Worm (Caenorhabditis elegans) whole organism, L4 larva: ENCODE data around the gene nhr-4.
A peak's percentile ranks its signal among the peaks of the same experiment; 100 is the strongest.

ENCODE experiments used
- D1046.2 ChIP-seq: fragments of 200-800 bp; sonication (Bioruptor generic); IDR thresholded peaks from 2 replicates; pipeline ENCODE4 v1.3.6; 2022; ENCODE audit warnings: missing genetic modification characterization, missing compliant biosample characterization
- F26F4.8 ChIP-seq: fragments of 200-800 bp; sonication (Bioruptor generic); conservative IDR thresholded peaks from 2 replicates; pipeline ENCODE4 v1.3.6; 2022; ENCODE audit warnings: missing genetic modification characterization, missing compliant biosample characterization
- T20F7.1 ChIP-seq: fragments of 200-800 bp; sonication (Bioruptor generic); optimal IDR thresholded peaks from 2 replicates; lab custom pipeline; 2018; ENCODE audit warnings: mild to moderate bottlenecking, missing genetic modification characterization, missing compliant biosample characterization
- T26A8.4 ChIP-seq: fragments of 200-800 bp; sonication (Bioruptor generic); IDR thresholded peaks from 2 replicates; pipeline ENCODE4 v1.3.6; 2022; ENCODE audit warnings: missing genetic modification characterization, missing compliant biosample characterization
- Y105C5A.15 ChIP-seq: fragments of 200-800 bp; sonication (Bioruptor generic); IDR thresholded peaks from 2 replicates; pipeline ENCODE4 v1.3.6; 2022; ENCODE audit warnings: missing genetic modification characterization, missing compliant biosample characterization
- ZK337.2 ChIP-seq: fragments of 200-800 bp; sonication (Bioruptor generic); IDR thresholded peaks from 2 replicates; pipeline ENCODE4 v1.3.6; 2022; ENCODE audit warnings: missing genetic modification reagents, missing genetic modification characterization, missing compliant biosample characterization
- aly-2 ChIP-seq: sonication (generic microtip); optimal IDR thresholded peaks from 2 replicates; lab custom pipeline; 2018; ENCODE audit warnings: missing biosample characterization, missing genetic modification characterization
- ama-1 ChIP-seq: fragments of 150-350 bp; optimal IDR thresholded peaks from 2 replicates; lab custom pipeline; 2014; ENCODE audit warnings: inconsistent platforms, mixed read lengths
- arid-1 ChIP-seq: fragments of 200-800 bp; sonication (Bioruptor generic); conservative IDR thresholded peaks from 2 replicates; pipeline ENCODE4 v1.3.6; 2022; ENCODE audit warnings: missing genetic modification reagents, missing genetic modification characterization, missing compliant biosample characterization
- attf-4 ChIP-seq: sonication (generic microtip); optimal IDR thresholded peaks from 3 replicates; lab custom pipeline; 2017; ENCODE audit warnings: missing biosample characterization, missing genetic modification characterization
- ceh-32 ChIP-seq: sonication (generic microtip); optimal IDR thresholded peaks from 2 replicates; lab custom pipeline; 2016; ENCODE audit warnings: mild to moderate bottlenecking, missing genetic modification characterization, missing compliant biosample characterization; ENCODE audit not compliant: poor library complexity
- ceh-82 ChIP-seq: sonication (generic microtip); optimal IDR thresholded peaks from 2 replicates; lab custom pipeline; 2017; ENCODE audit warnings: missing biosample characterization, missing genetic modification characterization
- cey-2 ChIP-seq: sonication (generic microtip); optimal IDR thresholded peaks from 3 replicates; lab custom pipeline; 2017; ENCODE audit warnings: missing genetic modification characterization, mild to moderate bottlenecking, missing compliant biosample characterization, antibody characterized with exemption, borderline replicate concordance; ENCODE audit not compliant: insufficient read depth
- daf-16 ChIP-seq, 3 experiments: sonication (generic microtip); optimal IDR thresholded peaks; 2 replicates each; lab custom pipeline; 2016 to 2017; ENCODE audit warnings: missing genetic modification characterization in 3 of 3, missing genetic modification reagents in 3 of 3, mild to moderate bottlenecking in 2 of 3, missing compliant biosample characterization in 2 of 3, missing biosample characterization in 1 of 3, moderate library complexity in 1 of 3
- daf-19 ChIP-seq: fragments of 200-800 bp; sonication (Bioruptor generic); conservative IDR thresholded peaks from 2 replicates; pipeline ENCODE4 v1.3.6; 2022; ENCODE audit warnings: missing genetic modification characterization, missing compliant biosample characterization
- daf-8 ChIP-seq: fragments of 200-800 bp; sonication (Bioruptor generic); IDR thresholded peaks from 2 replicates; pipeline ENCODE4 v1.3.6; 2022; ENCODE audit warnings: missing genetic modification characterization, missing compliant biosample characterization
- dmd-6 ChIP-seq: fragments of 200-800 bp; sonication (Bioruptor generic); IDR thresholded peaks from 2 replicates; pipeline ENCODE4 v1.3.6; 2022; ENCODE audit warnings: missing genetic modification reagents, missing genetic modification characterization, missing compliant biosample characterization
- dpl-1 ChIP-seq: fragments of 150-350 bp; optimal IDR thresholded peaks from 2 replicates; lab custom pipeline; 2014; ENCODE audit warnings: missing biosample characterization, missing genetic modification reagents, missing genetic modification characterization
- dve-1 ChIP-seq: sonication (generic microtip); optimal IDR thresholded peaks from 2 replicates; lab custom pipeline; 2017; ENCODE audit warnings: antibody characterized with exemption, mild to moderate bottlenecking, missing genetic modification characterization, missing compliant biosample characterization; ENCODE audit not compliant: insufficient read depth
- egl-27 ChIP-seq: sonication (generic microtip); optimal IDR thresholded peaks from 3 replicates; lab custom pipeline; 2017; ENCODE audit warnings: missing biosample characterization, missing genetic modification reagents, missing genetic modification characterization
- egl-43 ChIP-seq: fragments of 200-800 bp; sonication (Bioruptor generic); IDR thresholded peaks from 2 replicates; pipeline ENCODE4 v1.3.6; 2022; ENCODE audit warnings: missing genetic modification reagents, missing genetic modification characterization, missing compliant biosample characterization
- gei-8 ChIP-seq: fragments of 200-800 bp; sonication (Bioruptor generic); optimal IDR thresholded peaks from 2 replicates; lab custom pipeline; 2018; ENCODE audit warnings: mild to moderate bottlenecking, missing genetic modification characterization, missing compliant biosample characterization
- hlh-11 ChIP-seq: fragments of 200-800 bp; sonication (Bioruptor generic); optimal IDR thresholded peaks from 2 replicates; lab custom pipeline; 2018; ENCODE audit warnings: mild to moderate bottlenecking, missing genetic modification characterization, missing compliant biosample characterization
- hlh-30 ChIP-seq: sonication (generic microtip); optimal IDR thresholded peaks from 2 replicates; lab custom pipeline; 2017; ENCODE audit warnings: antibody characterized with exemption, mild to moderate bottlenecking, missing genetic modification characterization, missing compliant biosample characterization; ENCODE audit not compliant: insufficient read depth
- jun-1 ChIP-seq: fragments of 150-350 bp; optimal IDR thresholded peaks from 2 replicates; lab custom pipeline; 2014; ENCODE audit warnings: missing biosample characterization, missing genetic modification reagents, missing genetic modification characterization
- lin-1 ChIP-seq: fragments of 200-800 bp; sonication (Bioruptor generic); IDR thresholded peaks from 2 replicates; pipeline ENCODE4 v1.3.6; 2022; ENCODE audit warnings: missing genetic modification reagents, missing genetic modification characterization, missing compliant biosample characterization
- lin-38 ChIP-seq: fragments of 200-800 bp; sonication (Bioruptor generic); IDR thresholded peaks from 2 replicates; pipeline ENCODE4 v1.3.6; 2022; ENCODE audit warnings: missing genetic modification reagents, missing genetic modification characterization, missing compliant biosample characterization
- mdl-1 ChIP-seq, 2 experiments: fragments of 150-350 bp in 1 of 2; sonication (generic microtip) in 1 of 2; optimal IDR thresholded peaks; 2 replicates each; lab custom pipeline; 2014 to 2017; ENCODE audit warnings: missing biosample characterization in 2 of 2, missing genetic modification characterization in 2 of 2
- mep-1 ChIP-seq: fragments of 150-350 bp; sonication (generic microtip); optimal IDR thresholded peaks from 3 replicates; lab custom pipeline; 2014; ENCODE audit warnings: missing biosample characterization, missing genetic modification characterization
- mes-2 ChIP-seq: sonication (generic microtip); optimal IDR thresholded peaks from 2 replicates; lab custom pipeline; 2016; ENCODE audit warnings: missing genotype, mild to moderate bottlenecking, missing genetic modification characterization, missing compliant biosample characterization; ENCODE audit not compliant: poor library complexity, severe bottlenecking
- mxl-3 ChIP-seq: fragments of 200-800 bp; sonication (Bioruptor generic); optimal IDR thresholded peaks from 2 replicates; lab custom pipeline; 2018; ENCODE audit warnings: mild to moderate bottlenecking, missing genetic modification characterization, missing compliant biosample characterization
- nhr-11 ChIP-seq: fragments of 150-350 bp; optimal IDR thresholded peaks from 2 replicates; lab custom pipeline; 2014; ENCODE audit warnings: missing biosample characterization, missing genetic modification characterization
- nhr-111 ChIP-seq: fragments of 200-800 bp; sonication (Bioruptor generic); optimal IDR thresholded peaks from 2 replicates; lab custom pipeline; 2018; ENCODE audit warnings: mild to moderate bottlenecking, missing genetic modification characterization, missing compliant biosample characterization
- nhr-28 ChIP-seq: fragments of 150-350 bp; optimal IDR thresholded peaks from 2 replicates; lab custom pipeline; 2014; ENCODE audit warnings: missing biosample characterization, missing genetic modification characterization
- nhr-41 ChIP-seq: fragments of 200-800 bp; sonication (Bioruptor generic); IDR thresholded peaks from 2 replicates; pipeline ENCODE4 v1.3.6; 2022; ENCODE audit warnings: missing genetic modification reagents, missing genetic modification characterization, missing compliant biosample characterization
- nhr-48 ChIP-seq: sonication (generic microtip); optimal IDR thresholded peaks from 2 replicates; lab custom pipeline; 2016; ENCODE audit warnings: mild to moderate bottlenecking, missing genetic modification characterization, missing compliant biosample characterization
- pha-4 ChIP-seq, 2 experiments: fragments of 150-350 bp in 1 of 2; fragments of 200-800 bp in 1 of 2; sonication (Bioruptor generic) in 1 of 2; IDR thresholded peaks in 1 of 2; optimal IDR thresholded peaks in 1 of 2; 2 replicates each; pipeline versions ENCODE4 v1.3.6 to Lab custom; 2014 to 2022; ENCODE audit warnings: missing genetic modification characterization in 2 of 2, missing genetic modification reagents in 2 of 2, missing biosample characterization in 1 of 2, missing compliant biosample characterization in 1 of 2
- php-3 ChIP-seq: fragments of 200-800 bp; sonication (Bioruptor generic); IDR thresholded peaks from 2 replicates; pipeline ENCODE4 v1.3.6; 2022; ENCODE audit warnings: missing genetic modification reagents, missing genetic modification characterization, missing compliant biosample characterization
- pqm-1 ChIP-seq: sonication (generic microtip); optimal IDR thresholded peaks from 2 replicates; lab custom pipeline; 2017; ENCODE audit warnings: missing biosample characterization, missing genetic modification characterization
- rbr-2 ChIP-seq: sonication (generic microtip); optimal IDR thresholded peaks from 2 replicates; lab custom pipeline; 2016; ENCODE audit warnings: missing genotype, missing genetic modification characterization, missing compliant biosample characterization
- skn-1 ChIP-seq: fragments of 150-350 bp; optimal IDR thresholded peaks from 2 replicates; lab custom pipeline; 2014; ENCODE audit warnings: missing biosample characterization, missing genetic modification characterization
- snpc-1.2 ChIP-seq: fragments of 200-800 bp; sonication (Bioruptor generic); IDR thresholded peaks from 2 replicates; pipeline ENCODE4 v1.3.6; 2022; ENCODE audit warnings: missing genetic modification reagents, missing genetic modification characterization, missing compliant biosample characterization
- tag-97 ChIP-seq: fragments of 200-800 bp; sonication (Bioruptor generic); IDR thresholded peaks from 2 replicates; pipeline ENCODE4 v1.3.6; 2022; ENCODE audit warnings: missing genetic modification characterization, missing compliant biosample characterization
- unc-39 ChIP-seq: sonication (generic microtip); optimal IDR thresholded peaks from 2 replicates; lab custom pipeline; 2017; ENCODE audit warnings: missing biosample characterization, missing genetic modification characterization
- unc-62 ChIP-seq, 3 experiments: fragments of 150-350 bp in 1 of 3; sonication (generic microtip); optimal IDR thresholded peaks in 2 of 3; peaks in 1 of 3; 1 replicate in 1 of 3; 2 replicates in 2 of 3; lab custom pipeline; 2014 to 2017; ENCODE audit warnings: missing biosample characterization in 3 of 3, missing genetic modification characterization in 3 of 3, missing genetic modification reagents in 3 of 3, missing genotype in 1 of 3
- vab-7 ChIP-seq: fragments of 200-800 bp; sonication (Bioruptor generic); IDR thresholded peaks from 2 replicates; pipeline ENCODE4 v1.3.6; 2022; ENCODE audit warnings: missing genetic modification reagents, missing genetic modification characterization, missing compliant biosample characterization
- zag-1 ChIP-seq: fragments of 150-350 bp; optimal IDR thresholded peaks from 2 replicates; lab custom pipeline; 2014; ENCODE audit warnings: missing biosample characterization, missing genetic modification characterization
- zfp-3 ChIP-seq: fragments of 200-800 bp; sonication (Bioruptor generic); conservative IDR thresholded peaks from 2 replicates; pipeline ENCODE4 v1.3.6; 2022; ENCODE audit warnings: missing genetic modification reagents, missing genetic modification characterization, missing compliant biosample characterization
- zip-2 ChIP-seq: fragments of 150-350 bp; optimal IDR thresholded peaks from 2 replicates; lab custom pipeline; 2014; ENCODE audit warnings: missing biosample characterization, missing genetic modification characterization
- ztf-11 ChIP-seq: fragments of 150-350 bp; optimal IDR thresholded peaks from 2 replicates; lab custom pipeline; 2014; ENCODE audit warnings: missing biosample characterization, missing genetic modification characterization

Gene nhr-4

ce11 chrIV:9873837-9874236, 5.3 kb upstream of the nhr-4 start (continued):
- no peak for TF ChIP-seq attf-4 (tag; lab: Kevin White, UChicago)
- TF ChIP-seq ama-1 = no peak
- TF ChIP-seq php-3 (GFP tag; lab: Robert Waterston, UW) = no peak
- TF ChIP-seq lin-1 (GFP tag; lab: Robert Waterston, UW) = peak; percentile 30; the same call in 1 of the 2 replicates
- no peak for TF ChIP-seq ceh-32 (tag; lab: Kevin White, UChicago)
- no peak for TF ChIP-seq D1046.2 (GFP tag; lab: Robert Waterston, UW)
- no peak for TF ChIP-seq unc-39 (tag; lab: Kevin White, UChicago)
- TF ChIP-seq rbr-2 (tag; lab: Kevin White, UChicago) = peak; percentile 20
- no peak for TF ChIP-seq nhr-111
- no peak for TF ChIP-seq tag-97 (GFP tag; lab: Robert Waterston, UW)
- TF ChIP-seq nhr-48 (tag; lab: Kevin White, UChicago) = peak; percentile 60
- no peak for TF ChIP-seq zip-2
- peak; percentile 9 for TF ChIP-seq pqm-1 (tag; lab: Kevin White, UChicago)
- TF ChIP-seq daf-8 (GFP tag; lab: Robert Waterston, UW) = no peak
- TF ChIP-seq gei-8 (GFP tag; lab: Kevin White, UChicago) = no peak
- no peak for TF ChIP-seq zag-1 (tag; lab: Kevin White, UChicago)
- peak; percentile 53 for TF ChIP-seq nhr-11 (tag; lab: Kevin White, UChicago)
- TF ChIP-seq egl-43 (GFP tag; lab: Robert Waterston, UW) = no peak
- no peak for TF ChIP-seq vab-7 (GFP tag; lab: Robert Waterston, UW)
- TF ChIP-seq dpl-1 (GFP tag; lab: Kevin White, UChicago) = peak; percentile 12
- TF ChIP-seq skn-1 = no peak
- no peak for TF ChIP-seq F26F4.8 (GFP tag; lab: Robert Waterston, UW)
- TF ChIP-seq arid-1 (GFP tag; lab: Robert Waterston, UW) = no peak
- TF ChIP-seq nhr-28 (tag; lab: Kevin White, UChicago) = peak; percentile 39
- no peak for TF ChIP-seq lin-38 (GFP tag; lab: Robert Waterston, UW)
- TF ChIP-seq jun-1 (tag; lab: Kevin White, UChicago) = no peak
- no peak for TF ChIP-seq egl-27 (tag; lab: Kevin White, UChicago)
- TF ChIP-seq nhr-41 (GFP tag; lab: Robert Waterston, UW) = no peak
- peak; percentile 37 for TF ChIP-seq mes-2 (tag; lab: Kevin White, UChicago)
- TF ChIP-seq T26A8.4 = no peak
- no peak for TF ChIP-seq snpc-1.2 (GFP tag; lab: Robert Waterston, UW)
- TF ChIP-seq daf-19 = no peak
- TF ChIP-seq aly-2 (tag; lab: Kevin White, UChicago) = no peak
- TF ChIP-seq zfp-3 (GFP tag; lab: Robert Waterston, UW) = no peak
- TF ChIP-seq daf-16 (GFP tag; optimal IDR thresholded peaks at IDR 0.05; lab: Kevin White, UChicago) = no peak
- peak; percentile 42 for TF ChIP-seq daf-16 (tag; optimal IDR thresholded peaks at IDR 0.05; lab: Kevin White, UChicago)
- no peak for TF ChIP-seq ceh-82

ce11 chrIV:9875646-9876045, 3.5 kb upstream of the nhr-4 start:
- TF ChIP-seq ztf-11 (tag; lab: Kevin White, UChicago) = no peak
- TF ChIP-seq unc-62 (GFP tag; optimal IDR thresholded peaks at IDR 0.05 in 1 of 2; lab: Kevin White, UChicago) = peak in 1 of 2 experiments; percentile 43
- TF ChIP-seq unc-62 (tag; optimal IDR thresholded peaks at IDR 0.05; lab: Kevin White, UChicago) = no peak
- TF ChIP-seq ama-1 = no peak
- peak; percentile 50 for TF ChIP-seq mep-1 (tag; lab: Kevin White, UChicago)
- no peak for TF ChIP-seq ZK337.2 (GFP tag; lab: Robert Waterston, UW)
- TF ChIP-seq hlh-11 (tag; lab: Kevin White, UChicago) = peak; percentile 80
- TF ChIP-seq mes-2 (tag; lab: Kevin White, UChicago) = no peak
- peak; percentile 74 for TF ChIP-seq dve-1 (tag; lab: Kevin White, UChicago)
- TF ChIP-seq dmd-6 (GFP tag; lab: Robert Waterston, UW) = peak; percentile 92
- TF ChIP-seq hlh-30 = peak; percentile 76
- peak; percentile 44 for TF ChIP-seq cey-2 (tag; lab: Kevin White, UChicago)
- no peak for TF ChIP-seq pha-4 (GFP tag; IDR thresholded peaks at IDR 0.05; lab: Robert Waterston, UW)
- no peak for TF ChIP-seq pha-4 (tag; optimal IDR thresholded peaks at IDR 0.05; lab: Kevin White, UChicago)
- TF ChIP-seq nhr-48 (tag; lab: Kevin White, UChicago) = peak; percentile 81
- TF ChIP-seq Y105C5A.15 (GFP tag; lab: Robert Waterston, UW) = no peak
- peak; percentile 90 for TF ChIP-seq mxl-3
- TF ChIP-seq mdl-1 (tag; optimal IDR thresholded peaks at IDR 0.05; lab: Kevin White, UChicago) = peak in 1 of 2 experiments; percentile 81
- peak; percentile 44 for TF ChIP-seq T20F7.1 (GFP tag; lab: Kevin White, UChicago)
- peak; percentile 14 for TF ChIP-seq dpl-1 (GFP tag; lab: Kevin White, UChicago)
